Fruit fly (Drosophila melanogaster): Measurements from ENCODE around the gene CG32086.

Gene CG32086

dm6 chr3L:11601133-11601532, 17.3 kb upstream of the CG32086 start (continued):
- TF ChIP-seq CG6272 (GFP tag; IDR thresholded peaks at IDR 0.05), result peak; percentile 31; the same call in 1 of the 2 replicates
- no peak for TF ChIP-seq gem (tag; optimal IDR thresholded peaks at IDR 0.05)
- TF ChIP-seq toy (GFP tag; IDR thresholded peaks at IDR 0.05), result no peak
- TF ChIP-seq CG2712 (tag; optimal IDR thresholded peaks at IDR 0.05), result no peak
- TF ChIP-seq slbo (GFP tag; IDR thresholded peaks at IDR 0.05), result no peak
- TF ChIP-seq Asciz (GFP tag; optimal IDR thresholded peaks at IDR 0.05), result no peak
- TF ChIP-seq zfh1 (GFP tag; IDR thresholded peaks at IDR 0.05), result no peak
- TF ChIP-seq CG2116 (GFP tag; optimal IDR thresholded peaks at IDR 0.05), result no peak
- TF ChIP-seq CG2875 (GFP tag; optimal IDR thresholded peaks at IDR 0.05), result no peak
- no peak for TF ChIP-seq CG17359 (tag; optimal IDR thresholded peaks at IDR 0.05)
- TF ChIP-seq Bgb (GFP tag; IDR thresholded peaks at IDR 0.05; ENCODE audit: partially characterized antibody), result no peak
- no peak for TF ChIP-seq zen (tag; optimal IDR thresholded peaks at IDR 0.05)
- TF ChIP-seq Deaf1 (tag; optimal IDR thresholded peaks at IDR 0.05), result peak; percentile 85
- no peak for TF ChIP-seq Pdp1 (GFP tag; optimal IDR thresholded peaks at IDR 0.05)
- no peak for TF ChIP-seq pho (GFP tag; optimal IDR thresholded peaks at IDR 0.05)
- TF ChIP-seq CG17568 (GFP tag; optimal IDR thresholded peaks at IDR 0.05), result no peak
- no peak for TF ChIP-seq HLH4C (GFP tag; IDR thresholded peaks at IDR 0.05; ENCODE audit: partially characterized antibody)
- no peak for TF ChIP-seq CHES-1-like (GFP tag; optimal IDR thresholded peaks at IDR 0.05)
- TF ChIP-seq CG8089 (GFP tag; optimal IDR thresholded peaks at IDR 0.05), result no peak
- no peak for TF ChIP-seq CG6791 (GFP tag; IDR thresholded peaks at IDR 0.05; ENCODE audit: partially characterized antibody)
- TF ChIP-seq CG13894 (tag; optimal IDR thresholded peaks at IDR 0.05), result peak; percentile 84
- TF ChIP-seq Xbp1 (GFP tag; optimal IDR thresholded peaks at IDR 0.05), result no peak
- TF ChIP-seq sr (GFP tag; IDR thresholded peaks at IDR 0.05), result no peak
- no peak for TF ChIP-seq mam (GFP tag; optimal IDR thresholded peaks at IDR 0.05)
- no peak for TF ChIP-seq abd-A (tag; optimal IDR thresholded peaks at IDR 0.05)
- TF ChIP-seq Sin3A (optimal IDR thresholded peaks at IDR 0.05), result no peak
- TF ChIP-seq CG13296 (GFP tag; optimal IDR thresholded peaks at IDR 0.05), result no peak
- no peak for TF ChIP-seq trem (tag; optimal IDR thresholded peaks at IDR 0.05)
- TF ChIP-seq dan (GFP tag; IDR thresholded peaks at IDR 0.05), result no peak
- no peak for TF ChIP-seq otp (GFP tag; IDR thresholded peaks at IDR 0.05)
- TF ChIP-seq aop (GFP tag; IDR thresholded peaks at IDR 0.05), result no peak
- no peak for TF ChIP-seq CG33213 (GFP tag; optimal IDR thresholded peaks at IDR 0.05)
- 0 out of 2 replicates have a peak, but pooled peaks have one; percentile 12 for TF ChIP-seq CG32767 (GFP tag; IDR thresholded peaks at IDR 0.05)
- no peak for TF ChIP-seq CG1233 (GFP tag; optimal IDR thresholded peaks at IDR 0.05)
- TF ChIP-seq CG10147 (GFP tag; optimal IDR thresholded peaks at IDR 0.05), result no peak
- TF ChIP-seq psq (GFP tag; optimal IDR thresholded peaks at IDR 0.05), result no peak
- TF ChIP-seq Neu2 (GFP tag; optimal IDR thresholded peaks at IDR 0.05; ENCODE audit: borderline replicate concordance), result no peak
- TF ChIP-seq exex (tag; optimal IDR thresholded peaks at IDR 0.05), result no peak
- no peak for TF ChIP-seq CG13123 (GFP tag; optimal IDR thresholded peaks at IDR 0.05)
- TF ChIP-seq CG2129 (GFP tag; IDR thresholded peaks at IDR 0.05; ENCODE audit: partially characterized antibody), result no peak
- TF ChIP-seq Doc3 (GFP tag; IDR thresholded peaks at IDR 0.05; ENCODE audit: partially characterized antibody), result no peak
- TF ChIP-seq CG42726 (GFP tag; IDR thresholded peaks at IDR 0.05; ENCODE audit: partially characterized antibody), result no peak
- no peak for TF ChIP-seq schlank (tag; optimal IDR thresholded peaks at IDR 0.05)
- no peak for TF ChIP-seq peb (GFP tag; IDR thresholded peaks at IDR 0.05)
- TF ChIP-seq Dek (tag; optimal IDR thresholded peaks at IDR 0.05), result no peak
- no peak for TF ChIP-seq prd (optimal IDR thresholded peaks at IDR 0.05)
- TF ChIP-seq prd (GFP tag; IDR thresholded peaks at IDR 0.05), result no peak
- TF ChIP-seq CTCF (GFP tag; optimal IDR thresholded peaks at IDR 0.05), result peak; percentile 40
- TF ChIP-seq CG6854 (GFP tag; optimal IDR thresholded peaks at IDR 0.05), result no peak
- no peak for TF ChIP-seq BtbVII (GFP tag; optimal IDR thresholded peaks at IDR 0.05)
- no peak for TF ChIP-seq ATbp (GFP tag; optimal IDR thresholded peaks at IDR 0.05)
- no peak for TF ChIP-seq CG11695 (GFP tag; IDR thresholded peaks at IDR 0.05)
